Worm (Caenorhabditis elegans) whole organism, early embryonic: ENCODE measurements around the gene rnh-1.0.

ENCODE experiments used
- B0310.2 ChIP-seq: sonication (generic microtip); optimal IDR thresholded peaks from 2 replicates; lab custom pipeline; 2016; ENCODE audit warnings: mild to moderate bottlenecking, missing genetic modification characterization, missing compliant biosample characterization
- F13C5.2 ChIP-seq: sonication (generic microtip); optimal IDR thresholded peaks from 2 replicates; lab custom pipeline; 2017; ENCODE audit warnings: mild to moderate bottlenecking, missing genetic modification characterization, inconsistent platforms, missing compliant biosample characterization
- aly-1 ChIP-seq: sonication (generic microtip); optimal IDR thresholded peaks from 2 replicates; lab custom pipeline; 2016; ENCODE audit warnings: missing genetic modification characterization, missing compliant biosample characterization
- ama-1 ChIP-seq: fragments of 150-350 bp; optimal IDR thresholded peaks from 2 replicates; lab custom pipeline; 2014
- ceh-13 ChIP-seq: fragments of 200-800 bp; sonication (Bioruptor generic); optimal IDR thresholded peaks from 2 replicates; lab custom pipeline; 2018; ENCODE audit warnings: mild to moderate bottlenecking, missing genetic modification characterization, missing compliant biosample characterization
- ceh-36 ChIP-seq: sonication (generic microtip); optimal IDR thresholded peaks from 2 replicates; lab custom pipeline; 2016; ENCODE audit warnings: missing genetic modification characterization, inconsistent platforms, missing compliant biosample characterization
- ets-7 ChIP-seq: sonication (generic microtip); optimal IDR thresholded peaks from 2 replicates; lab custom pipeline; 2016; ENCODE audit warnings: missing genotype, missing genetic modification characterization, missing compliant biosample characterization
- flt-1 ChIP-seq: fragments of 200-800 bp; sonication (Bioruptor generic); IDR thresholded peaks from 2 replicates; pipeline ENCODE4 v1.3.6; 2022; ENCODE audit warnings: missing genetic modification characterization, missing compliant biosample characterization
- hmbx-1 ChIP-seq: sonication (generic microtip); optimal IDR thresholded peaks from 2 replicates; lab custom pipeline; 2016; ENCODE audit warnings: mild to moderate bottlenecking, missing genetic modification characterization, missing compliant biosample characterization
- hmg-4 ChIP-seq: fragments of 200-800 bp; sonication (Bioruptor generic); optimal IDR thresholded peaks from 2 replicates; lab custom pipeline; 2018; ENCODE audit warnings: mild to moderate bottlenecking, missing genetic modification characterization, missing compliant biosample characterization
- hnd-1 ChIP-seq: sonication (generic microtip); optimal IDR thresholded peaks from 2 replicates; lab custom pipeline; 2016; ENCODE audit warnings: missing genetic modification characterization, missing compliant biosample characterization
- pes-1 ChIP-seq: fragments of 200-800 bp; sonication (Bioruptor generic); IDR thresholded peaks from 2 replicates; pipeline ENCODE4 v1.3.6; 2022; ENCODE audit warnings: missing genetic modification reagents, missing genetic modification characterization, missing compliant biosample characterization
- scrt-1 ChIP-seq: fragments of 200-800 bp; sonication (Bioruptor generic); IDR thresholded peaks from 2 replicates; pipeline ENCODE4 v1.3.6; 2022; ENCODE audit warnings: missing genetic modification characterization, missing compliant biosample characterization
- sea-1 ChIP-seq: fragments of 200-800 bp; sonication (Bioruptor generic); conservative IDR thresholded peaks from 2 replicates; pipeline ENCODE4 v1.3.6; 2022; ENCODE audit warnings: missing genetic modification characterization, missing compliant biosample characterization
- tbx-11 ChIP-seq: fragments of 200-800 bp; sonication (Bioruptor generic); IDR thresholded peaks from 2 replicates; pipeline ENCODE4 v1.3.6; 2022; ENCODE audit warnings: missing genetic modification characterization, missing compliant biosample characterization
- tbx-37 ChIP-seq: fragments of 200-800 bp; sonication (Bioruptor generic); conservative IDR thresholded peaks from 2 replicates; pipeline ENCODE4 v1.3.6; 2022; ENCODE audit warnings: missing genetic modification reagents, missing genetic modification characterization, missing compliant biosample characterization
- tra-4 ChIP-seq: sonication (generic microtip); optimal IDR thresholded peaks from 2 replicates; lab custom pipeline; 2017; ENCODE audit warnings: missing genetic modification characterization, missing compliant biosample characterization

rnh-1.0 gene

DNA sequence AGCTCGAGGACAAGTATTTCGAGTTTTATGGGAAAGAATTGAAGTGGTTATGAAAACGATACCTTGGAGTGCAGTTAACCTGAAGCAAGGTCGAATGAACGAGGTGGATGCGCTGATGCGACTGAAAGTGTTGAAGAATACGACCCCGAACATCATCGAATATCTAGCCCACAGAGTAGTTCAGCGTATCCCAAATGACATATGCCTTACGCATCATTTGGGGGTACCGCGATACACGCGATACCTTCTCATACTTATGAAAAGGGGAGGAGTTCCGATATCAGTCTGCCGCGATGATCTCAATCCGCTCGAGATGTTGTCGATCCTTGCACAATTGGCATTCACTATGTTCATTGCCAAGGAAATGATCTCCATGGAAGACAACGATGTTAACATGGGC lies 5.3 kb upstream of the rnh-1.0 start, which contains the start of gene T27F7.12:
TSS of gene T27F7.12 (plus strand) at position 301 of the 400 bp plus-strand sequence.
- TF ChIP-seq ceh-36 (tag; lab: Kevin White, UChicago) (no peak), F13C5.2 (no peak), sea-1 (GFP tag; lab: Robert Waterston, UW) (no peak), pes-1 (GFP tag; lab: Robert Waterston, UW) (no peak), hnd-1 (no peak), hmg-4 (GFP tag; lab: Kevin White, UChicago) (no peak), tbx-11 (GFP tag; lab: Robert Waterston, UW) (no peak), tra-4 (no peak)

DNA sequence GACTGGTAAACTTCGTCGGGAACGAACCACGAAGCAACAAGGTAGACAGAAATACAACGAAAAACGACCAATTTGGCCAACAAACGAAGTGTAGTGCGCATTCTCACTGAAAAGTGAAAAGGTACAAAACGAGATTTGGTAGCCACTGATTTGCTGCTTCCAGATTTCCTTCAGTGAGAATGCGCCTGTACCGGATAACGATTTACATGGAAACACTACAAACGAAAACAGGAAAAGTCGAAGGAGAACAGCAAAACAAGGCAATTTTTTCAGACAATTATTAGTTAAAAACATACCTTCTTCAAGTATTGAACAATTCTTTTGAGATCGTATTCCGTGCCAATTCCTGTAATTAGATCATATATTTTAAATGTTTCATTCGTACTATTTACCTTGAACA lies 2.1 kb upstream of the rnh-1.0 start, which contains the start of gene pigb-1:
TSS of gene pigb-1 (minus strand) at position 101 of the 400 bp plus-strand sequence.
- TF ChIP-seq hnd-1 = no peak
- TF ChIP-seq ama-1 = no peak
- no peak for TF ChIP-seq ets-7 (tag; lab: Kevin White, UChicago)
- no peak for TF ChIP-seq tra-4
- no peak for TF ChIP-seq flt-1 (GFP tag; lab: Robert Waterston, UW)
- no peak for TF ChIP-seq pes-1 (GFP tag; lab: Robert Waterston, UW)
- TF ChIP-seq scrt-1 (GFP tag; lab: Robert Waterston, UW) = no peak
- no peak for TF ChIP-seq hmbx-1 (tag; lab: Kevin White, UChicago)
- TF ChIP-seq ceh-36 (tag; lab: Kevin White, UChicago) = no peak
- no peak for TF ChIP-seq hmg-4 (GFP tag; lab: Kevin White, UChicago)
- no peak for TF ChIP-seq sea-1 (GFP tag; lab: Robert Waterston, UW)
- no peak for TF ChIP-seq B0310.2 (tag; lab: Kevin White, UChicago)
- no peak for TF ChIP-seq ceh-13 (GFP tag; lab: Kevin White, UChicago)
- no peak for TF ChIP-seq tbx-37 (GFP tag; lab: Robert Waterston, UW)
- TF ChIP-seq aly-1 = no peak

DNA sequence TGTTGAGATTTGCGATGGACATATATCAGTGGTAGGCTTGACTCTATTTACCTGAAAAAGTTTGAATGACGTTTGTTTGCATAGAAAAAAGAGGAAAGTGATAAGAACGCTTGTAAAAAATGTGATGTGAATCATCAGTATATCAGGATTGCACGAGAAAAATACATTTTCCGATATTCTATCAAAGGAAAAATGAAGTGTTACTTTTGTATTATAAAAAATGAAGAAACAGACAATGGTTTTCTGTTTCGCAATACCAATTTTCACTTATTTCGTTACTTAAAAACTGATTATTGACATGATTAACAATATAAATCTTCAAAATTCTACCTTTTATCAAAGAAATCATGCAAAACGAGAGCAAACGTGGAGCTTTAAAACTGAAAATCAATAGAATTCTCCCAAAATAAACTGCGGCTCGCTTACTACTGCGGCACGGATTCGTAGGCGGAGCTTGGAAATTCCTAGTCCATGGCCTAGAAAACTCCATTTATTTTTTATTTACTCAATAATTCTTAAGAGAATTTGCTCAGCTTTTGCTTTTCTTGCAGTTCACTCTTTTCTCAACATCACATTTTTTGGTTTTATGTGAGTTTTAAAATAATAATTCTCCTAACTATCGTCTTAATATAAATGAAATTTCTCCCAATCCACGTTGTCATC lies 1.5 kb upstream of the rnh-1.0 start, which contains the start of the genes eif-1 and vps-24:
TSS of gene eif-1 (minus strand) at position 51 of the 663 bp plus-strand sequence.
TSS of gene vps-24 (plus strand) at position 469 of the 663 bp plus-strand sequence.
- 0 out of 2 replicates have a peak, but pooled peaks have one; percentile 37 for TF ChIP-seq pes-1 (GFP tag; lab: Robert Waterston, UW)
- TF ChIP-seq tra-4 = no peak

DNA sequence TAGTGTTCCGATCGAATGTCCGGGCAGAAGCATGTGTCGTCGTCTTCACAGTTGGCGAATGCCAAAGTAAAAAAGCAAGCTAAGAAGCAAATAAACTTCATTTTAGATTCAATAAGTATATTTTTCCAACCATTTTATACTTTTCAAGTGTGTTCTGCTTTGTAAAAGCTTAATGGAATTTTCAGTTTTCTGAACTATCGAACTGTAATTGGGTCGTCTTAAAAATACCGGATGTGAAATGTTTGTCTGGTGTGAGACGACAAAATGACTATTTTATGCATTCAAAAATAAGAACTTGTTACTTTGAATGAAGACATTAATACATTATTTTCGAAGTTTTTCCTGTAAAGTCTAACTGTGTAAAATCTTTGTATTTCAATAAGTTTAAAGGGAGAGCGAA lies 3.5 kb downstream of the rnh-1.0 start, which contains the start of gene F59A6.11:
TSS of gene F59A6.11 (minus strand) at position 101 of the 400 bp plus-strand sequence.
- no peak for TF ChIP-seq tbx-11 (GFP tag; lab: Robert Waterston, UW)
- no peak for TF ChIP-seq sea-1 (GFP tag; lab: Robert Waterston, UW)
- no peak for TF ChIP-seq hmg-4 (GFP tag; lab: Kevin White, UChicago)
- no peak for TF ChIP-seq B0310.2 (tag; lab: Kevin White, UChicago)
- no peak for TF ChIP-seq hnd-1
- TF ChIP-seq aly-1 = no peak
- no peak for TF ChIP-seq scrt-1 (GFP tag; lab: Robert Waterston, UW)
- TF ChIP-seq F13C5.2 = no peak
- TF ChIP-seq ama-1 = no peak
- no peak for TF ChIP-seq ets-7 (tag; lab: Kevin White, UChicago)
- TF ChIP-seq flt-1 (GFP tag; lab: Robert Waterston, UW) = no peak
- TF ChIP-seq ceh-13 (GFP tag; lab: Kevin White, UChicago) = no peak
- TF ChIP-seq tbx-37 (GFP tag; lab: Robert Waterston, UW) = no peak
- TF ChIP-seq tra-4 = no peak
- no peak for TF ChIP-seq ceh-36 (tag; lab: Kevin White, UChicago)
- TF ChIP-seq pes-1 (GFP tag; lab: Robert Waterston, UW) = no peak
- TF ChIP-seq hmbx-1 (tag; lab: Kevin White, UChicago) = no peak

- TF ChIP-seq F13C5.2 (peak; percentile 70), B0310.2 (tag; lab: Kevin White, UChicago) (no peak)
Observed at ce11 chrII:4999122-4999521, 4.0 kb downstream of the rnh-1.0 start, which contains the start of gene citk-2. TSS of gene citk-2 (plus strand) at chrII:4999520.

DNA sequence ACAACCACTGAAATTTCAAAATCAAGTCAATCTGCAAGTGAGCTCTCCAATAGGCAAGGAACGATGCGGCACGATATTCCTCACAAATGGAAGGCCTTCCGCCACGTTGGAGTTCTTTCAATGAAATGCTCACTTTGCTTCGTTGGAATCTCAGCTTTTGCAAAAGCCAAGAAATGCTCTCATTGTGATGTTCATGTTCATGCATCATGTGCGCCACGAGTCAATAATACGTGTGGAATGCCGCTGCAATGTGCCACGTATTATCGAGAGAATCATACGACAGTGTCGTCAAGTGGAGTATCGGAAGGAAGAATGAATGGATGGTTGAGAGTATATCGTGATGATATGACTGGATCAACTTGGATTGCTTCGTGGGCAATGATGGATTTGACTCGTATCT lies 6.7 kb downstream of the rnh-1.0 start:
- TF ChIP-seq scrt-1 (GFP tag; lab: Robert Waterston, UW) (no peak), pes-1 (GFP tag; lab: Robert Waterston, UW) (no peak), ceh-36 (tag; lab: Kevin White, UChicago) (no peak), tbx-37 (GFP tag; lab: Robert Waterston, UW) (no peak), sea-1 (GFP tag; lab: Robert Waterston, UW) (no peak), tra-4 (no peak)

DNA sequence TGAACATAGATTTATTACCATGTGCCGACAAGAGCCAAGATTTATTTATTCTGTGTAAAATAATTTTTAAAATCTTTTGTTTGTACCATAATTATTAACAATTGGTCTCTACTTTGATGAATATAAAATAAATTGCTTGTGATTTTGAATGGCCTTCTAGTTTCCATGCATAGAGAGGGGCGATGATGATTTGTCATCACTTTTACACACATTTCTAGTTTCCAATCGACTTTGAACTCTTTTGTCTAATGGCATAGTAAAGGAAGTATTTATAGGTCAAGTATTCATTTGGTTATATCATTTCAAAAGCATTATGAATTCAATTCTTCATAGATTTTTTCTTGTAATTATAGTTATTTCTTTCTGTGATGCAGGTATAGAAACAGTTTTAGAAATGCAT lies 8.5 kb downstream of the rnh-1.0 start, which contains the start of gene F59A6.10:
TSS of gene F59A6.10 (plus strand) at position 301 of the 400 bp plus-strand sequence.
- TF ChIP-seq aly-1 = no peak
- TF ChIP-seq ets-7 (tag; lab: Kevin White, UChicago) = no peak
- no peak for TF ChIP-seq hmbx-1 (tag; lab: Kevin White, UChicago)
- TF ChIP-seq tbx-37 (GFP tag; lab: Robert Waterston, UW) = no peak
- no peak for TF ChIP-seq ceh-13 (GFP tag; lab: Kevin White, UChicago)
- TF ChIP-seq ceh-36 (tag; lab: Kevin White, UChicago) = no peak
- TF ChIP-seq hmg-4 (GFP tag; lab: Kevin White, UChicago) = no peak

ce11 chrII:5004781-5005180 lies 9.7 kb downstream of the rnh-1.0 start, which contains the start of gene F59A6.4:
TSS of gene F59A6.4 (plus strand) at chrII:5005081.
- TF ChIP-seq hmbx-1 (tag; lab: Kevin White, UChicago) (no peak), F13C5.2 (no peak), B0310.2 (tag; lab: Kevin White, UChicago) (no peak), ceh-13 (GFP tag; lab: Kevin White, UChicago) (no peak), tra-4 (no peak), scrt-1 (GFP tag; lab: Robert Waterston, UW) (no peak), hmg-4 (GFP tag; lab: Kevin White, UChicago) (no peak), hnd-1 (no peak), tbx-11 (GFP tag; lab: Robert Waterston, UW) (no peak), tbx-37 (GFP tag; lab: Robert Waterston, UW) (no peak), ceh-36 (tag; lab: Kevin White, UChicago) (no peak), ama-1 (no peak), pes-1 (GFP tag; lab: Robert Waterston, UW) (no peak), sea-1 (GFP tag; lab: Robert Waterston, UW) (no peak), flt-1 (GFP tag; lab: Robert Waterston, UW) (no peak)
